Worm (Caenorhabditis elegans): ENCODE measurements around the gene cyn-2.

Gene cyn-2

ce11 chrIII:13669519-13669918, 22.9 kb upstream of the cyn-2 start:
- TF ChIP-seq hlh-1 (tag; optimal IDR thresholded peaks at IDR 0.05): no peak
- no peak for TF ChIP-seq ztf-11 (tag; optimal IDR thresholded peaks at IDR 0.05)
- TF ChIP-seq unc-62 (GFP tag; optimal IDR thresholded peaks at IDR 0.05): no peak
- no peak for TF ChIP-seq nhr-237 (tag; optimal IDR thresholded peaks at IDR 0.05)
- TF ChIP-seq unc-39 (tag; optimal IDR thresholded peaks at IDR 0.05): no peak
- no peak for TF ChIP-seq zip-8 (tag; optimal IDR thresholded peaks at IDR 0.05)
- TF ChIP-seq bed-3 (GFP tag; optimal IDR thresholded peaks at IDR 0.05): no peak
- TF ChIP-seq ceh-39 (tag; optimal IDR thresholded peaks at IDR 0.05): no peak
- no peak for TF ChIP-seq tbx-8 (GFP tag; optimal IDR thresholded peaks at IDR 0.05)
- no peak for TF ChIP-seq sem-2 (GFP tag; optimal IDR thresholded peaks at IDR 0.05)
- TF ChIP-seq cnd-1 (tag; optimal IDR thresholded peaks at IDR 0.05): no peak

- peak; percentile 31 for TF ChIP-seq hlh-1 (tag; optimal IDR thresholded peaks at IDR 0.05)
- TF ChIP-seq ces-1 (GFP tag; optimal IDR thresholded peaks at IDR 0.05): no peak
- no peak for TF ChIP-seq unc-62 (GFP tag; optimal IDR thresholded peaks at IDR 0.05)
- no peak for TF ChIP-seq unc-39 (tag; optimal IDR thresholded peaks at IDR 0.05)
- no peak for TF ChIP-seq nhr-2 (tag; optimal IDR thresholded peaks at IDR 0.05)
Observed at ce11 chrIII:13672654-13673330, 19.7 kb upstream of the cyn-2 start, which contains the start of gene aqp-11. Gene aqp-11 (plus strand): TSS chrIII:13673280.

ce11 chrIII:13678761-13679495, 13.5 kb upstream of the cyn-2 start, which contains the start of gene sid-2:
Gene sid-2 (plus strand): TSS chrIII:13679445.
- no peak for TF ChIP-seq nhr-76 (tag; optimal IDR thresholded peaks at IDR 0.05)
- TF ChIP-seq elt-3 (tag; optimal IDR thresholded peaks at IDR 0.05): no peak
- no peak for TF ChIP-seq ceh-83 (GFP tag; optimal IDR thresholded peaks at IDR 0.05)

ce11 chrIII:13682019-13682418, 10.4 kb upstream of the cyn-2 start:
- TF ChIP-seq lin-13 (tag; optimal IDR thresholded peaks at IDR 0.05) (no peak), ceh-83 (GFP tag; optimal IDR thresholded peaks at IDR 0.05) (no peak), nhr-237 (tag; optimal IDR thresholded peaks at IDR 0.05) (no peak), lsy-2 (tag; optimal IDR thresholded peaks at IDR 0.05) (no peak), sptf-1 (tag; optimal IDR thresholded peaks at IDR 0.05) (no peak), cnd-1 (tag; optimal IDR thresholded peaks at IDR 0.05) (no peak), nhr-2 (tag; optimal IDR thresholded peaks at IDR 0.05) (no peak), flh-1 (GFP tag; optimal IDR thresholded peaks at IDR 0.05) (no peak), snpc-4 (tag; optimal IDR thresholded peaks at IDR 0.05) (no peak), unc-62 (GFP tag; optimal IDR thresholded peaks at IDR 0.05) (no peak), elt-3 (tag; optimal IDR thresholded peaks at IDR 0.05) (no peak), nhr-12 (tag; optimal IDR thresholded peaks at IDR 0.05) (no peak), mab-5 (tag; optimal IDR thresholded peaks at IDR 0.05) (no peak)

ce11 chrIII:13683275-13683674, 9.2 kb upstream of the cyn-2 start:
- no peak for TF ChIP-seq ceh-43 (GFP tag; optimal IDR thresholded peaks at IDR 0.05)
- TF ChIP-seq ceh-83 (GFP tag; optimal IDR thresholded peaks at IDR 0.05): no peak
- TF ChIP-seq nhr-28 (tag; optimal IDR thresholded peaks at IDR 0.05): no peak

- no peak for TF ChIP-seq bed-3 (GFP tag; optimal IDR thresholded peaks at IDR 0.05)
- no peak for TF ChIP-seq tbx-8 (GFP tag; optimal IDR thresholded peaks at IDR 0.05)
- TF ChIP-seq mab-5 (tag; optimal IDR thresholded peaks at IDR 0.05): no peak
- no peak for TF ChIP-seq nhr-237 (tag; optimal IDR thresholded peaks at IDR 0.05)
- no peak for TF ChIP-seq zip-8 (tag; optimal IDR thresholded peaks at IDR 0.05)
- TF ChIP-seq flh-1 (GFP tag; optimal IDR thresholded peaks at IDR 0.05): no peak
- no peak for TF ChIP-seq sem-2 (GFP tag; optimal IDR thresholded peaks at IDR 0.05)
- TF ChIP-seq cnd-1 (tag; optimal IDR thresholded peaks at IDR 0.05): no peak
- TF ChIP-seq unc-62 (GFP tag; optimal IDR thresholded peaks at IDR 0.05): no peak
- no peak for TF ChIP-seq mls-2 (tag; optimal IDR thresholded peaks at IDR 0.05)
Observed at ce11 chrIII:13684236-13684635, 8.2 kb upstream of the cyn-2 start.

ce11 chrIII:13686309-13686708, 6.2 kb upstream of the cyn-2 start, which contains the start of gene dyf-2:
Gene dyf-2 (minus strand): TSS chrIII:13686445.
- no peak for TF ChIP-seq pha-4 (tag; optimal IDR thresholded peaks at IDR 0.05)
- no peak for TF ChIP-seq elt-1 (tag; optimal IDR thresholded peaks at IDR 0.05; ENCODE audit: borderline replicate concordance, insufficient read depth)
- TF ChIP-seq mab-5 (tag; optimal IDR thresholded peaks at IDR 0.05): no peak
- no peak for TF ChIP-seq zip-8 (tag; optimal IDR thresholded peaks at IDR 0.05)
- no peak for TF ChIP-seq nhr-237 (tag; optimal IDR thresholded peaks at IDR 0.05)
- TF ChIP-seq ces-1 (GFP tag; optimal IDR thresholded peaks at IDR 0.05): no peak
- no peak for TF ChIP-seq cnd-1 (tag; optimal IDR thresholded peaks at IDR 0.05)
- TF ChIP-seq lin-32 (GFP tag; optimal IDR thresholded peaks at IDR 0.05): no peak
- no peak for TF ChIP-seq snpc-4 (tag; optimal IDR thresholded peaks at IDR 0.05)
- TF ChIP-seq drap-1 (GFP tag; optimal IDR thresholded peaks at IDR 0.05): no peak
- no peak for TF ChIP-seq lin-13 (tag; optimal IDR thresholded peaks at IDR 0.05)
- TF ChIP-seq tbx-8 (GFP tag; optimal IDR thresholded peaks at IDR 0.05): no peak
- no peak for TF ChIP-seq unc-120 (tag; optimal IDR thresholded peaks at IDR 0.05; ENCODE audit: poor library complexity, severe bottlenecking)
- TF ChIP-seq elt-3 (tag; optimal IDR thresholded peaks at IDR 0.05): no peak
- no peak for TF ChIP-seq lsy-2 (tag; optimal IDR thresholded peaks at IDR 0.05)
- no peak for TF ChIP-seq flh-1 (GFP tag; optimal IDR thresholded peaks at IDR 0.05)
